Worm (Caenorhabditis elegans): Measurements from ENCODE around the gene Y97E10AR.6.

ce11 chrV:7971376-7971775 is 42.4 kb downstream of the Y97E10AR.6 start:
- TF ChIP-seq ceh-82 (tag; optimal IDR thresholded peaks at IDR 0.05), result no peak
- no peak for TF ChIP-seq nhr-21 (tag; optimal IDR thresholded peaks at IDR 0.05)
- no peak for TF ChIP-seq mab-5 (tag; optimal IDR thresholded peaks at IDR 0.05)
- no peak for TF ChIP-seq snpc-4 (tag; optimal IDR thresholded peaks at IDR 0.05)
- TF ChIP-seq skn-1 (tag; optimal IDR thresholded peaks at IDR 0.05), result no peak
- no peak for TF ChIP-seq nhr-25 (tag; optimal IDR thresholded peaks at IDR 0.05)
- TF ChIP-seq R02D3.7 (tag; optimal IDR thresholded peaks at IDR 0.05), result no peak
- no peak for TF ChIP-seq C34F6.9 (tag; optimal IDR thresholded peaks at IDR 0.05)

All from whole organism, L2 larva.